Fruit fly (Drosophila melanogaster) whole organism: ENCODE measurements around the gene Lcch3.

Experiments
- CG8478 ChIP-seq: fragments of >200 bp; optimal IDR thresholded peaks from 2 replicates; lab custom pipeline; 2018; ENCODE audit warnings: inconsistent platforms
- pan ChIP-seq: fragments of >200 bp; optimal IDR thresholded peaks from 2 replicates; lab custom pipeline; 2017
- psq ChIP-seq: fragments of >200 bp; optimal IDR thresholded peaks from 2 replicates; lab custom pipeline; 2017
- usp ChIP-seq: fragments of >200 bp; optimal IDR thresholded peaks from 2 replicates; lab custom pipeline; 2017; ENCODE audit warnings: missing biosample characterization, missing genetic modification characterization, mixed read lengths

- TF ChIP-seq CG8478 (lab: Kevin White, UChicago): no peak
- no peak for TF ChIP-seq pan
- no peak for TF ChIP-seq usp (GFP tag; lab: Kevin White, UChicago)
- TF ChIP-seq psq (lab: Kevin White, UChicago): no peak
These were observed 36.1 kb upstream of the Lcch3 start for dm6 chrX:15888763-15889162.
